Fruit fly (Drosophila melanogaster) whole organism, prepupa: Measurements from ENCODE around the gene CrebA.
A peak's percentile ranks its signal among the peaks of the same experiment; 100 is the strongest.

Experiments
- Blimp-1 ChIP-seq: fragments of 200-800 bp; sonication (Bioruptor generic); optimal IDR thresholded peaks from 3 replicates; lab custom pipeline; 2017; ENCODE audit warnings: missing biosample characterization, missing genetic modification characterization, mild to moderate bottlenecking, moderate library complexity, missing genetic modification reagents
- CG3032 ChIP-seq: fragments of 200-800 bp; optimal IDR thresholded peaks from 2 replicates; lab custom pipeline; 2019; ENCODE audit warnings: missing biosample characterization, mild to moderate bottlenecking, missing genetic modification characterization, moderate library complexity
- CG3919 ChIP-seq: fragments of 200-800 bp; sonication (Bioruptor generic); optimal IDR thresholded peaks from 3 replicates; lab custom pipeline; 2016; ENCODE audit warnings: missing biosample characterization, missing genetic modification characterization
- CG6276 ChIP-seq: fragments of 200-800 bp; sonication (Bioruptor generic); optimal IDR thresholded peaks from 2 replicates; lab custom pipeline; 2017; ENCODE audit warnings: missing biosample characterization, mild to moderate bottlenecking, missing genetic modification characterization
- CG6808 ChIP-seq: fragments of 200-800 bp; sonication (Bioruptor generic); optimal IDR thresholded peaks from 3 replicates; lab custom pipeline; 2017; ENCODE audit warnings: missing biosample characterization, missing genetic modification characterization, mild to moderate bottlenecking, moderate library complexity, missing genetic modification reagents
- Ets96B ChIP-seq: fragments of 200-800 bp; optimal IDR thresholded peaks from 2 replicates; lab custom pipeline; 2019; ENCODE audit warnings: missing biosample characterization, mild to moderate bottlenecking, missing genetic modification characterization, moderate library complexity
- Lpt ChIP-seq: fragments of 200-800 bp; sonication (Bioruptor generic); optimal IDR thresholded peaks from 3 replicates; lab custom pipeline; 2016; ENCODE audit warnings: missing biosample characterization, missing genetic modification characterization
- fd85E ChIP-seq: fragments of 200-800 bp; sonication (Bioruptor generic); optimal IDR thresholded peaks from 3 replicates; lab custom pipeline; 2016; ENCODE audit warnings: missing biosample characterization, missing genetic modification characterization
- fkh ChIP-seq: fragments of 200-800 bp; sonication (Bioruptor generic); optimal IDR thresholded peaks from 3 replicates; lab custom pipeline; 2017; ENCODE audit warnings: missing biosample characterization, mild to moderate bottlenecking, missing genetic modification characterization, moderate library complexity
- spab ChIP-seq: fragments of 200-800 bp; sonication (Bioruptor generic); optimal IDR thresholded peaks from 2 replicates; lab custom pipeline; 2017; ENCODE audit warnings: missing biosample characterization, mild to moderate bottlenecking, missing genetic modification characterization, missing genetic modification reagents

- TF ChIP-seq Ets96B (tag; lab: Kevin White, UChicago) (no peak), fkh (GFP tag; lab: Kevin White, UChicago) (peak; percentile 69), Blimp-1 (no peak), CG3032 (tag; lab: Kevin White, UChicago) (no peak), CG6276 (GFP tag; lab: Kevin White, UChicago) (no peak), Lpt (GFP tag; lab: Kevin White, UChicago) (no peak), spab (GFP tag; lab: Kevin White, UChicago) (no peak), CG6808 (GFP tag; lab: Kevin White, UChicago) (no peak), fd85E (GFP tag; lab: Kevin White, UChicago) (no peak), CG3919 (GFP tag; lab: Kevin White, UChicago) (no peak)
Measured at dm6 chr3L:15597945-15598344, 62.8 kb downstream of the CrebA start.
